Worm (Caenorhabditis elegans): ENCODE data around the gene Y15E3A.5.

ce11 chrX:15334897-15335296 lies 5.5 kb upstream of the Y15E3A.5 start:
- no peak for TF ChIP-seq ztf-11 (tag; optimal IDR thresholded peaks at IDR 0.05)
- TF ChIP-seq mab-5 (tag; optimal IDR thresholded peaks at IDR 0.05): no peak
- TF ChIP-seq ZK546.5 (tag; optimal IDR thresholded peaks at IDR 0.05): no peak
- TF ChIP-seq elt-3 (tag; optimal IDR thresholded peaks at IDR 0.05): no peak
- TF ChIP-seq zag-1 (tag; optimal IDR thresholded peaks at IDR 0.05): no peak
- TF ChIP-seq unc-62 (GFP tag; optimal IDR thresholded peaks at IDR 0.05): no peak
- no peak for TF ChIP-seq lsy-2 (tag; optimal IDR thresholded peaks at IDR 0.05)
